Fruit fly (Drosophila melanogaster): ENCODE measurements around the gene OXA1L.
A peak's percentile ranks its signal among the peaks of the same experiment; 100 is the strongest.

OXA1L gene

DNA sequence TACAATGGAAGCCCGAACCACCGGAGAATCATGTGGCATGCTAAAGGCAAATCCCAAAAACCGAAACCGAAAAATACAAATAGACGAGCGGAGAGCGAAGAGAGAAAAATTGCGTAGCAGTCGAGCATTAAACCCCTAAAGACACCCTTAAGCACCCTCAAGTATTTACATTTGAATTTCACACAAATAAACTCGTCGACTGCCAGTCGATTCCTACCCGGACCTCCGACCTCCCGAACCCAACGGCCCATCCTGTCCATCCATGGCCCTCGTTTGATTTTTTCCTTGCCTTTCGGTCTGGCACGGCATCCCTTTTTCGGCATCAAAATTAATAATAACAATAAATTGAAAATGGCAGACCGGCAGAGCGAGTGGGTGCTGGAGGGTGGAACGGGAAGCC lies 43.4 kb downstream of the OXA1L start (continued):
- TF ChIP-seq Optix (GFP tag; IDR thresholded peaks at IDR 0.05): no peak
- TF ChIP-seq CG7357 (GFP tag; IDR thresholded peaks at IDR 0.05): no peak
- TF ChIP-seq CG3838 (GFP tag; optimal IDR thresholded peaks at IDR 0.05): no peak
- TF ChIP-seq dmrt11E (tag; optimal IDR thresholded peaks at IDR 0.05): no peak
- no peak for TF ChIP-seq CG12104 (GFP tag; optimal IDR thresholded peaks at IDR 0.05)
- no peak for TF ChIP-seq crc (GFP tag; optimal IDR thresholded peaks at IDR 0.05)
- TF ChIP-seq CG17328 (GFP tag; IDR thresholded peaks at IDR 0.05): no peak
- TF ChIP-seq Usf (GFP tag; optimal IDR thresholded peaks at IDR 0.05): no peak
- no peak for TF ChIP-seq CG34422 (GFP tag; IDR thresholded peaks at IDR 0.05)
- TF ChIP-seq nau (GFP tag; optimal IDR thresholded peaks at IDR 0.05): no peak
- TF ChIP-seq mam (GFP tag; optimal IDR thresholded peaks at IDR 0.05): no peak
- TF ChIP-seq lbe (GFP tag; optimal IDR thresholded peaks at IDR 0.05): no peak
- no peak for TF ChIP-seq gce (GFP tag; IDR thresholded peaks at IDR 0.05)
- no peak for TF ChIP-seq CG14965 (GFP tag; optimal IDR thresholded peaks at IDR 0.05; ENCODE audit: borderline replicate concordance)
- no peak for TF ChIP-seq phol (tag; optimal IDR thresholded peaks at IDR 0.05)
- peak; percentile 23 for TF ChIP-seq Hey (tag; optimal IDR thresholded peaks at IDR 0.05)
- no peak for TF ChIP-seq CG10209 (GFP tag; optimal IDR thresholded peaks at IDR 0.05)

dm6 chr3L:10841905-10842304 lies 44.4 kb downstream of the OXA1L start:
- TF ChIP-seq CG10321 (GFP tag; IDR thresholded peaks at IDR 0.05) (0 out of 2 replicates have a peak, but pooled peaks have one; percentile 6), CG1024 (GFP tag; IDR thresholded peaks at IDR 0.05) (no peak), mirr (GFP tag; optimal IDR thresholded peaks at IDR 0.05) (peak; percentile 17), pros (GFP tag; optimal IDR thresholded peaks at IDR 0.05) (peak; percentile 78), HLH54F (GFP tag; optimal IDR thresholded peaks at IDR 0.05) (no peak), CG2199 (GFP tag; IDR thresholded peaks at IDR 0.05) (0 out of 3 replicates have a peak, but pooled peaks have one; percentile 53), crol (GFP tag; IDR thresholded peaks at IDR 0.05) (peak; percentile 71), CG4404 (GFP tag; IDR thresholded peaks at IDR 0.05) (no peak), CG7357 (GFP tag; IDR thresholded peaks at IDR 0.05) (no peak), vvl (GFP tag; IDR thresholded peaks at IDR 0.05) (0 out of 2 replicates have a peak, but pooled peaks have one; percentile 12), prd (optimal IDR thresholded peaks at IDR 0.05) (no peak), prd (GFP tag; IDR thresholded peaks at IDR 0.05) (peak; percentile 28; the same call in 1 of the 3 replicates), nom (GFP tag; optimal IDR thresholded peaks at IDR 0.05) (peak; percentile 33), CG13894 (tag; optimal IDR thresholded peaks at IDR 0.05) (peak; percentile 21), abd-A (tag; optimal IDR thresholded peaks at IDR 0.05) (peak; percentile 76), CG10959 (GFP tag; IDR thresholded peaks at IDR 0.05) (no peak), bbx (GFP tag; IDR thresholded peaks at IDR 0.05; ENCODE audit: partially characterized antibody) (no peak), ranshi (GFP tag; IDR thresholded peaks at IDR 0.05) (0 out of 2 replicates have a peak, but pooled peaks have one; percentile 6), oc (tag; optimal IDR thresholded peaks at IDR 0.05) (peak; percentile 58), Bgb (GFP tag; IDR thresholded peaks at IDR 0.05; ENCODE audit: partially characterized antibody) (peak; percentile 35; the same call in 1 of the 2 replicates), Hey (tag; optimal IDR thresholded peaks at IDR 0.05) (peak; percentile 95), TFAM (GFP tag; optimal IDR thresholded peaks at IDR 0.05) (no peak), Gug (GFP tag; IDR thresholded peaks at IDR 0.05) (no peak), klu (GFP tag; IDR thresholded peaks at IDR 0.05) (no peak), CG9215 (GFP tag; IDR thresholded peaks at IDR 0.05) (no peak), CG13624 (GFP tag; optimal IDR thresholded peaks at IDR 0.05) (no peak), hbn (GFP tag; IDR thresholded peaks at IDR 0.05; ENCODE audit: partially characterized antibody) (no peak)
